Worm (Caenorhabditis elegans) whole organism, L1 larva: ENCODE results near the gene fust-1.

Experiments
- C04F5.9 ChIP-seq: sonication (generic microtip); optimal IDR thresholded peaks from 2 replicates; lab custom pipeline; 2016; ENCODE audit warnings: missing genetic modification characterization, missing compliant biosample characterization
- C34B4.2 ChIP-seq: sonication (generic microtip); optimal IDR thresholded peaks from 2 replicates; lab custom pipeline; 2017; ENCODE audit warnings: mild to moderate bottlenecking, missing genetic modification characterization, missing compliant biosample characterization
- F16B12.6 ChIP-seq: fragments of 150-350 bp; optimal IDR thresholded peaks from 2 replicates; lab custom pipeline; 2014; ENCODE audit warnings: missing biosample characterization, missing genetic modification characterization
- Y116A8C.19 ChIP-seq: sonication (generic microtip); optimal IDR thresholded peaks from 2 replicates; lab custom pipeline; 2016; ENCODE audit warnings: missing compliant biosample characterization, missing genetic modification characterization, borderline replicate concordance
- blmp-1 ChIP-seq: fragments of 150-350 bp; optimal IDR thresholded peaks from 2 replicates; lab custom pipeline; 2014; ENCODE audit warnings: missing biosample characterization, missing genetic modification characterization
- ceh-8 ChIP-seq: fragments of 200-800 bp; sonication (Bioruptor generic); optimal IDR thresholded peaks from 2 replicates; lab custom pipeline; 2018; ENCODE audit warnings: mild to moderate bottlenecking, missing genetic modification characterization, moderate library complexity, missing compliant biosample characterization
- ceh-82 ChIP-seq, 3 experiments: fragments of 150-350 bp in 1 of 3; sonication (generic microtip) in 2 of 3; optimal IDR thresholded peaks; 2 replicates each; lab custom pipeline; 2014 to 2017; ENCODE audit warnings: missing biosample characterization in 3 of 3, missing genetic modification characterization in 3 of 3
- ceh-90 ChIP-seq: sonication (generic microtip); optimal IDR thresholded peaks from 2 replicates; lab custom pipeline; 2016; ENCODE audit warnings: missing genetic modification characterization, missing compliant biosample characterization
- dpl-1 ChIP-seq, 3 experiments: fragments of 150-350 bp in 2 of 3; sonication (generic microtip) in 1 of 3; optimal IDR thresholded peaks; 2 replicates each; lab custom pipeline; 2014 to 2017; ENCODE audit warnings: missing biosample characterization in 3 of 3, missing genetic modification characterization in 3 of 3, missing genetic modification reagents in 3 of 3
- dsc-1 ChIP-seq: sonication (generic microtip); optimal IDR thresholded peaks from 2 replicates; lab custom pipeline; 2016; ENCODE audit warnings: mild to moderate bottlenecking, missing genetic modification characterization, missing compliant biosample characterization
- efl-1 ChIP-seq, 4 experiments: fragments of 150-350 bp; optimal IDR thresholded peaks in 3 of 4; peaks in 1 of 4; 1 replicate in 1 of 4; 2 replicates in 3 of 4; lab custom pipeline; 2014; ENCODE audit warnings: missing biosample characterization in 2 of 4, missing genetic modification characterization in 2 of 4, missing genetic modification reagents in 2 of 4
- elt-2 ChIP-seq: sonication (generic microtip); optimal IDR thresholded peaks from 2 replicates; lab custom pipeline; 2016; ENCODE audit warnings: missing genetic modification characterization, mild to moderate bottlenecking, inconsistent platforms, missing compliant biosample characterization, missing genetic modification reagents
- elt-3 ChIP-seq, 6 experiments: fragments of 150-350 bp in 1 of 6; sonication (generic microtip); optimal IDR thresholded peaks; 2 replicates each; lab custom pipeline; 2017 to 2018; ENCODE audit warnings: missing biosample characterization in 6 of 6, missing genetic modification characterization in 6 of 6, inconsistent platforms in 1 of 6
- fkh-10 ChIP-seq: sonication (generic microtip); optimal IDR thresholded peaks from 2 replicates; lab custom pipeline; 2017; ENCODE audit warnings: missing biosample characterization, missing genetic modification reagents, missing genetic modification characterization
- fkh-4 ChIP-seq: sonication (generic microtip); optimal IDR thresholded peaks from 2 replicates; lab custom pipeline; 2016; ENCODE audit warnings: missing compliant biosample characterization, missing genetic modification characterization, borderline replicate concordance
- fkh-8 ChIP-seq: sonication (generic microtip); optimal IDR thresholded peaks from 2 replicates; lab custom pipeline; 2016; ENCODE audit warnings: mild to moderate bottlenecking, missing genetic modification characterization, missing compliant biosample characterization
- fos-1 ChIP-seq: fragments of 150-350 bp; optimal IDR thresholded peaks from 2 replicates; lab custom pipeline; 2014; ENCODE audit warnings: missing biosample characterization, missing genetic modification characterization
- hpl-2 ChIP-seq: fragments of 150-350 bp; optimal IDR thresholded peaks from 2 replicates; lab custom pipeline; 2014; ENCODE audit warnings: missing biosample characterization, missing genetic modification reagents, missing genetic modification characterization
- irx-1 ChIP-seq: sonication (generic microtip); optimal IDR thresholded peaks from 2 replicates; lab custom pipeline; 2016; ENCODE audit warnings: missing genetic modification characterization, missing compliant biosample characterization
- isw-1 ChIP-seq: fragments of 200-800 bp; sonication (Bioruptor generic); IDR thresholded peaks from 2 replicates; pipeline ENCODE4 v1.3.6; 2022; ENCODE audit warnings: missing genetic modification characterization, missing compliant biosample characterization
- lin-14 ChIP-seq: fragments of 200-800 bp; sonication (Bioruptor generic); optimal IDR thresholded peaks from 2 replicates; lab custom pipeline; 2018; ENCODE audit warnings: mild to moderate bottlenecking, missing genetic modification characterization, moderate library complexity, missing compliant biosample characterization
- lin-15B ChIP-seq: fragments of 150-350 bp; sonication (generic microtip); optimal IDR thresholded peaks from 3 replicates; lab custom pipeline; 2014; ENCODE audit warnings: missing biosample characterization, missing genetic modification characterization
- lin-35 ChIP-seq, 2 experiments: fragments of 150-350 bp; optimal IDR thresholded peaks; 2 replicates each; lab custom pipeline; 2014; ENCODE audit warnings: missing biosample characterization in 2 of 2, missing genetic modification characterization in 2 of 2, missing genetic modification reagents in 2 of 2
- lsy-2 ChIP-seq, 2 experiments: fragments of 150-350 bp; optimal IDR thresholded peaks; 2 replicates each; lab custom pipeline; 2014; ENCODE audit warnings: missing biosample characterization in 2 of 2, missing genetic modification characterization in 2 of 2
- mdl-1 ChIP-seq, 2 experiments: fragments of 150-350 bp; optimal IDR thresholded peaks; 2 replicates each; lab custom pipeline; 2014 to 2017; ENCODE audit warnings: missing biosample characterization in 2 of 2, missing genetic modification characterization in 2 of 2, inconsistent platforms in 1 of 2
- mef-2 ChIP-seq: fragments of 150-350 bp; optimal IDR thresholded peaks from 2 replicates; lab custom pipeline; 2014; ENCODE audit warnings: missing biosample characterization, missing genetic modification characterization
- nhr-11 ChIP-seq: fragments of 150-350 bp; optimal IDR thresholded peaks from 2 replicates; lab custom pipeline; 2014; ENCODE audit warnings: missing biosample characterization, missing genetic modification characterization
- nhr-12 ChIP-seq: sonication (generic microtip); optimal IDR thresholded peaks from 2 replicates; lab custom pipeline; 2017; ENCODE audit warnings: missing biosample characterization, missing genetic modification characterization
- nhr-19 ChIP-seq: fragments of 200-800 bp; sonication (Bioruptor generic); conservative IDR thresholded peaks from 2 replicates; pipeline ENCODE4 v1.3.6; 2022; ENCODE audit warnings: missing genetic modification characterization, missing compliant biosample characterization
- nhr-237 ChIP-seq: fragments of 150-350 bp; optimal IDR thresholded peaks from 2 replicates; lab custom pipeline; 2014; ENCODE audit warnings: missing biosample characterization, missing genetic modification characterization
- nhr-71 ChIP-seq: sonication (generic microtip); optimal IDR thresholded peaks from 2 replicates; lab custom pipeline; 2016; ENCODE audit warnings: mild to moderate bottlenecking, missing genetic modification characterization, moderate library complexity, missing compliant biosample characterization
- nhr-76 ChIP-seq: sonication (generic microtip); optimal IDR thresholded peaks from 2 replicates; lab custom pipeline; 2017; ENCODE audit warnings: missing biosample characterization, missing genetic modification characterization
- nhr-85 ChIP-seq: sonication (generic microtip); peaks from one replicate; lab custom pipeline; 2016; ENCODE audit warnings: missing genetic modification characterization, inconsistent platforms, missing compliant biosample characterization
- pqm-1 ChIP-seq: sonication (generic microtip); optimal IDR thresholded peaks from 3 replicates; lab custom pipeline; 2017; ENCODE audit warnings: missing biosample characterization, missing genetic modification characterization
- rnt-1 ChIP-seq: sonication (generic microtip); optimal IDR thresholded peaks from 2 replicates; lab custom pipeline; 2016; ENCODE audit warnings: mild to moderate bottlenecking, missing genetic modification characterization, moderate library complexity, missing compliant biosample characterization
- sptf-1 ChIP-seq: fragments of 150-350 bp; optimal IDR thresholded peaks from 2 replicates; lab custom pipeline; 2014; ENCODE audit warnings: missing biosample characterization, missing genetic modification characterization
- tbx-2 ChIP-seq: sonication (generic microtip); optimal IDR thresholded peaks from 2 replicates; lab custom pipeline; 2016; ENCODE audit warnings: missing genetic modification characterization, missing compliant biosample characterization
- tlp-1 ChIP-seq: fragments of 150-350 bp; optimal IDR thresholded peaks from 2 replicates; lab custom pipeline; 2014; ENCODE audit warnings: missing biosample characterization, missing genetic modification characterization
- ztf-4 ChIP-seq: fragments of 150-350 bp; optimal IDR thresholded peaks from 2 replicates; lab custom pipeline; 2014; ENCODE audit warnings: missing biosample characterization, missing genetic modification characterization

Gene fust-1

DNA sequence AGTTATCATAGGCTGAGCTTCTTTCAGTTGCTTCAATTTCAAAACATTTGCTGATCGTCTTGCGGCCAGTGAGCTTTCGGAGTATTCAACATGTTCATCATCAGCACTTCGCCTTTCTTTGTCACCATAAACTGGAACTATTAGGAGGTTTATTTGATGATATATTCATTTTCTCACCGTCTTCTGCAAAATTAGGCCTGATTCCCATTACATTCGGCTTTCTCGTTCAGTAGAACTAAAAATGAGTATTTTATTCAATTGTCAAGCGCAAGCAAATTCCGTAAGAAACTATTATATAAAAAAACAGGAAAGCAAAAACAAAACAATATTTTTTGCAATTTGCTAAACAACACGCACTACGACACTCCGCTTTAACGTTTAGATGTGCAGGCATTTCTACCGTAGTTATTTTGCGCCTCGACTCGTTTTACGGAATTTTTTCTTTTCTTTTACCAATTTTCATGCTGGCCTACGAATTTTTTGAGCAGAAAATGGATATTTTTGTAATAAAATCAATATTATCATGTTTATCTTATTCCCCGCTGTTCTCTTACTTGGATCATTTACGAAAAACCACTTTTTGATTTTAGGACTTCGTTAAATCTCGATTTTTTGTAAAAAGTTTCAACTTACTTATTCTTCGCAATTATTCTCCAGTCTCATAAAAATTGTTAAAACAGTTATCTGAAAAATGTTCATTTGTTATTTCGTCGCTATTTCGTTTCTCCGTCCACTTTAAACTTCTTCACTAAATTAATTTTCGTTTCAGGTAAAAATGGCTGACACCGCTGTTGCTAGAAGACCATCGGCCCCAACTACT, 47.4 kb upstream of the fust-1 start, which contains the start of the genes farl-11 and rpl-33 (continued):
- TF ChIP-seq mef-2 (tag; lab: Kevin White, UChicago) = no peak
- TF ChIP-seq dpl-1 (GFP tag; optimal IDR thresholded peaks at IDR 0.05; lab: Kevin White, UChicago) = peak; percentile 75 to 83 (median 81)
- peak; percentile 43 for TF ChIP-seq irx-1 (tag; lab: Kevin White, UChicago)
- peak; percentile 70 for TF ChIP-seq F16B12.6 (tag; lab: Kevin White, UChicago)
- peak; percentile 39 for TF ChIP-seq nhr-11
- peak; percentile 58 for TF ChIP-seq C04F5.9 (tag; lab: Kevin White, UChicago)
- TF ChIP-seq sptf-1 = no peak
- peak; percentile 83 to 93 for TF ChIP-seq lin-35 (GFP tag; optimal IDR thresholded peaks at IDR 0.05; lab: Kevin White, UChicago)
- TF ChIP-seq nhr-85 (tag; lab: Kevin White, UChicago) = peak; percentile 90
- no peak for TF ChIP-seq ceh-8
- TF ChIP-seq ceh-90 (tag; lab: Kevin White, UChicago) = no peak
- TF ChIP-seq fkh-10 (GFP tag; lab: Kevin White, UChicago) = peak; percentile 33
- no peak for TF ChIP-seq Y116A8C.19 (tag; lab: Kevin White, UChicago)
- TF ChIP-seq fos-1 (tag; lab: Kevin White, UChicago) = peak; percentile 89
- TF ChIP-seq tlp-1 (tag; lab: Kevin White, UChicago) = no peak
- peak; percentile 80 for TF ChIP-seq isw-1

DNA sequence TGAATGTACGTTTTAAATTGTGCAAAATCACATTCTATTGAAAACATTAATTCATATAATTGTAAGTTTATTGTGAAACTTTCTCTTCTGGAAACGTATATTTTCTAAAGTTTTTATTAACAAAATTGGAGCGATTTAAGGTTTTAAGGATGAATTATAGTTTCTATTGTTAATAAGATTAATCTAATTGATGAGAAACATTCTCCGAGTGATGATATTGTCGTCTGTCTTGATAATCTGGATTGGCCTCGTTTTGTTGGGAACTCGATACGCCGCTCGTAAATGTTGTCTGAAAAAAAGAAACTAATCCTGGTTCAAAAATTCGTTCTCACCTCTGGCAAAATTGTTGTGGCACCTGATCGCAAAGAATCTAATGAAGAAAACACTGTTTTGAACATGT, 46.1 kb upstream of the fust-1 start:
- no peak for TF ChIP-seq elt-2 (tag; lab: Kevin White, UChicago)
- no peak for TF ChIP-seq C04F5.9 (tag; lab: Kevin White, UChicago)
- TF ChIP-seq dsc-1 (tag; lab: Kevin White, UChicago) = no peak
- TF ChIP-seq ztf-4 = no peak

DNA sequence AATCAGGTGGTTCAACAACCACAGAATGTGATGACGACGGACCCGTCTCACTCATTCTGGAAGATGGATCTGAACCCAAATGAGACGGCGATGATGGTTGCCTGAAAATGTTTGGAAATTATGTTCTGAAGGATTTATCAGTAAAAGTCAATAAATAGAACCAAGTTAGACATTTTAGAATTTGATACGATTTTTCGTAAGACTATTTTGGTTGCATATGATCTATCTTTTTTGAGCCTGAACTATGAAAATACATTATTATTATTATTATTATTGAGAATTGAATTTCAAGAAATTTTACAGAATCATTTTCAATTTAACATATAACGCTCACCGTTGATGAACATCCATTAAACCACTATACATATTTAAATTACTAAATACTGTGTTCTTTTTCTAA, 42.4 kb upstream of the fust-1 start, which contains the start of gene F10E7.9:
TSS of gene F10E7.9 (minus strand) at position 101 of the 400 bp plus-strand sequence.
- TF ChIP-seq nhr-71 (tag; lab: Kevin White, UChicago) = no peak

DNA sequence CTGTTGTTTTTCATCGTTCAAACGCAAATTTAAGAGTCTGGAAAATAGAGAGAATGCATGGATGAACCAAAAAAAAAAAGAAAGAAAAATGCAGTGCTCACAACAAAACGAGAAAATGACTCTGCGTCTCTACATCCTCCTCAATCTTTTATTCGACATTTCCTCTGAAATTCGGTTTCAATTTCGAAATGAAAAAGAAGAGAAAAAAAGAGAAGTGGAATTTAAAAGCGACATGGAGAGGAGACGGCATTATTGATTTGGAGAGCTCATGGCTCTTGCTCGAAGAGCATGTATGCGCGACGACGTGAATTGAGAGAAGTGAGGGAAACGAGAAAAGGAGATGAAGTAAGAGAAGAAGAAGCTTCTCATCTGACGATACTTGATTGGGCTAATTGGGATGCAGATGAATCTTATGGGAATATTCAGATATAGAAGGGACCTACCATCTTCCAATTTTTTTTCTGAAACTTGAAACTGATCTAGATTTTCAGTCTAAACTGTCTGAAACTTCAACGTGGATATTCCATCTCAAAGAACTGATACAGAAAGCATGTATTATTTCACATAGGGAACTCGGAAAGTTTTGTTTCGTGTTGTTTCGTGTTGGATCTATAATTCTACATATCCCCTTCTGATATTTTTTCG, 41.2 kb upstream of the fust-1 start:
- TF ChIP-seq nhr-71 (tag; lab: Kevin White, UChicago) (peak; percentile 12), nhr-12 (no peak), lin-14 (GFP tag; lab: Kevin White, UChicago) (peak; percentile 67), ceh-82 (tag; optimal IDR thresholded peaks at IDR 0.05; lab: Kevin White, UChicago) (peak in 2 of 3 experiments; percentile 20 to 44), rnt-1 (tag; lab: Kevin White, UChicago) (no peak), C04F5.9 (tag; lab: Kevin White, UChicago) (no peak), nhr-76 (no peak), efl-1 (optimal IDR thresholded peaks at IDR 0.05; lab: Kevin White, UChicago) (peak in 1 of 2 experiments; percentile 5), efl-1 (GFP tag; optimal IDR thresholded peaks at IDR 0.05 in 1 of 2; lab: Kevin White, UChicago) (no peak), elt-3 (tag; optimal IDR thresholded peaks at IDR 0.05; lab: Kevin White, UChicago) (no peak), lsy-2 (tag; optimal IDR thresholded peaks at IDR 0.05; lab: Kevin White, UChicago) (peak in 1 of 2 experiments; percentile 56), tbx-2 (tag; lab: Kevin White, UChicago) (no peak), C34B4.2 (tag; lab: Kevin White, UChicago) (no peak), blmp-1 (no peak), hpl-2 (GFP tag; lab: Kevin White, UChicago) (no peak), lin-15B (tag; lab: Kevin White, UChicago) (no peak), nhr-237 (tag; lab: Kevin White, UChicago) (no peak), irx-1 (tag; lab: Kevin White, UChicago) (no peak), nhr-19 (GFP tag; lab: Robert Waterston, UW) (no peak), fkh-10 (GFP tag; lab: Kevin White, UChicago) (peak; percentile 71), F16B12.6 (tag; lab: Kevin White, UChicago) (peak; percentile 13), pqm-1 (tag; lab: Kevin White, UChicago) (no peak), isw-1 (peak; percentile 18; the same call in 1 of the 2 replicates), fkh-4 (tag; lab: Kevin White, UChicago) (no peak), fkh-8 (tag; lab: Kevin White, UChicago) (peak; percentile 34), mdl-1 (tag; optimal IDR thresholded peaks at IDR 0.05; lab: Kevin White, UChicago) (no peak)
- TF ChIP-seq, all 84 proteins: peak for 9
